Worm (Caenorhabditis elegans): ENCODE data around the gene Y94H6A.3.

Gene Y94H6A.3

DNA sequence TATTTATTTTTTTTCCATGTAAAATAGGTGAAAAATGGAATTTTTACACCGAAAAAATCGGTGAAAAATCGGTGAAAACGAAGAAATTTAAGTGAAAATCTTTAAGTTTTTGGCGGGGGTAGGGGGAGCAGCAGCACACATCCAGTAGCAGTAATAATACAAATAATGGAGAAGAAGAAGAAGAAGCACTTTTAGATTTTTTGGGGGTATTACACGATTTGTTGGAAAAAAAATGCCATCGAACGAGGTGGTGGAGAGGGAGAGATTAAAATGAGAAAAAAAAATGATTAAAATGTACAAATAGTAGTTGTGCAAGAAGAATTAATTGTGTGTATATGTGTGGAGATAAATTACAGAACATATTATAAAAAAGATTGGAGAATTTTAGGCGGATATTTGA is 1.8 kb downstream of the Y94H6A.3 start:
- TF ChIP-seq zag-1 (tag; optimal IDR thresholded peaks at IDR 0.05) (no peak), nhr-12 (tag; optimal IDR thresholded peaks at IDR 0.05) (no peak), sea-2 (GFP tag; optimal IDR thresholded peaks at IDR 0.05) (no peak), nfya-1 (tag; optimal IDR thresholded peaks at IDR 0.05; ENCODE audit: insufficient read depth) (no peak), mdl-1 (tag; optimal IDR thresholded peaks at IDR 0.05) (no peak), lin-39 (tag; optimal IDR thresholded peaks at IDR 0.05) (no peak)

DNA sequence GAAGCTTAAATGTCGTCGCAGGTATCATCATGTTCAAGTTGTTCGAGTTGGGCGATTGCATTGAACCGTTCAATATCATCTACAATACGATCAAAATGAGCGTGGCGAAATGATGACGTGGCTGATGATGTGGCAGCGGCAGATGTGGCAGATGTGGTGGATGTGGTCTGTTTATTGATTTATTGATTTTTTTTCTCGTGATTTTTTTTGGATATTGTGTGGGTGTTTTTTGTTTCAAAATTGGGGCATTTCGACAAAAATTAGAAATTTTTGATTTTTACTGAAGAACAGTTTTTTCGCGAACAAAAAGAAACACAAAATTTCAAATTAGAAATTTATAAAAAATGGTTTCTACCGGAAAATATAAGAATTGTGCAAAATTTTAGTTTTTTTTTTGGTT is 4.0 kb downstream of the Y94H6A.3 start:
- TF ChIP-seq ceh-28 (tag; optimal IDR thresholded peaks at IDR 0.05) = peak; percentile 86
- TF ChIP-seq ceh-16 (tag; optimal IDR thresholded peaks at IDR 0.05) = no peak
- TF ChIP-seq tbx-2 (tag; optimal IDR thresholded peaks at IDR 0.05) = no peak
- TF ChIP-seq ceh-82 (tag; optimal IDR thresholded peaks at IDR 0.05) = no peak

DNA sequence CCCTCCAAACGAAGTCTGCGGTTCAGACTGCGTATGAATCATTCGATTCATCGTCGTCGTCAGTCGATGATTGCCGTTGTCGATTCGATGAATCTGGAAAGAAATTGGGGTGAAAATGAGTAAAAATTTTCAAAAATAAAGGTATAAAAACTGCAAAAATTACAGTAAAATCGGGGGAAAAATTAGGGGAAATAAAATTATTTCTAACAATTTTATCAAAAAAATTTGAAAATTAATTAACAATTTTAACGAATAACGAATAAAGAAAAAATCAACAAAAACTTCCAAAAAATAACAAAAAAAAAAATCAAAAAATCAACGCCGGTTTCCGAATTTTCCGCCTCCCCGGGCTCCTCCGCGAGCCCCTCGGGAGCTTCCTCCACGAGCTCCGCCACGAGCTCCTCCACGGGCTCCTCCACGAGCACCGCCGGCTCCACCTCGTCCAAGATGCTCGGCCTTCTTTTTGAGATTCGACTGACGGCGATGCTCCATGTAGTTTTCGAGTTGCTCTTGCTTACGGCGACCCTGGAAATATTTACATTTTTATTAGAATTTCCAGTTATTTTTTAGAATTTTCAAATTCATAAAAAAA is 12.5 kb downstream of the Y94H6A.3 start, which contains the start of gene egrh-3:
Gene egrh-3, minus strand, starts transcription at position 51 of the 592 bp plus-strand sequence.
- TF ChIP-seq nhr-43 (tag; optimal IDR thresholded peaks at IDR 0.05; ENCODE audit: poor library complexity, severe bottlenecking) (no peak), nhr-25 (tag; optimal IDR thresholded peaks at IDR 0.05) (no peak), pha-4 (tag; optimal IDR thresholded peaks at IDR 0.05) (no peak)

DNA sequence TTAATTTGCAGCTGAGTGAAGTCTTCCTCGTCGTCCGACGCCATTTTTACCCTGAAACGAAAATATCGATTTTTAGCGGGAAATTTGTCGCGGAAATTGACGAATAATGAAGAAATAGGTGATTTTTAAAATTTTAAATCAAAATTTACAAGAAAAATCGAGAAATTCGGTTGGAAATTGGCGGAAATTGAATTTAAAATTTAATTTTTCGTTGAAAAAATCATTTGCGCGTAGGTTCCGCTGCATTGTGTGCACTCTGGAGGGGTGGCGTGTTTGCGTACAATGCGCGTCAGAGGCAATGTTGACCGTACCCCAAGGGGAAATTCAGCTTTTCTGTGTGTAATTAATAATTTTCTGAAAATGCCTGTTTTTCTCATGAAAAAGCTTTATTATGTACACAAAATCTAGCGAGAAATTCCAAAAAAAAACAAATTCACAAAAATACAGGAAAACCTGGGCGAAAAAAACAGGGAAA is 27.7 kb downstream of the Y94H6A.3 start, which contains the start of gene Y94H6A.5:
Gene Y94H6A.5, minus strand, starts transcription at position 51 of the 475 bp plus-strand sequence.
- TF ChIP-seq ama-1 (optimal IDR thresholded peaks at IDR 0.05) (peak; percentile 86), fkh-10 (GFP tag; optimal IDR thresholded peaks at IDR 0.05) (no peak), nhr-237 (tag; optimal IDR thresholded peaks at IDR 0.05) (no peak), aly-2 (tag; optimal IDR thresholded peaks at IDR 0.05) (no peak), lin-15B (tag; optimal IDR thresholded peaks at IDR 0.05) (peak; percentile 60), pqm-1 (tag; optimal IDR thresholded peaks at IDR 0.05) (peak; percentile 25), zag-1 (tag; optimal IDR thresholded peaks at IDR 0.05) (no peak), nhr-23 (tag; optimal IDR thresholded peaks at IDR 0.05) (peak; percentile 30), hmg-11 (tag; optimal IDR thresholded peaks at IDR 0.05) (peak; percentile 72), pha-4 (tag; optimal IDR thresholded peaks at IDR 0.05) (peak; percentile 66), ceh-28 (tag; optimal IDR thresholded peaks at IDR 0.05) (peak; percentile 50), skn-1 (tag; optimal IDR thresholded peaks at IDR 0.05) (no peak), fkh-2 (tag; optimal IDR thresholded peaks at IDR 0.05) (no peak), nhr-25 (tag; optimal IDR thresholded peaks at IDR 0.05) (peak; percentile 6), egl-5 (tag; optimal IDR thresholded peaks at IDR 0.05) (peak; percentile 3), fos-1 (tag; optimal IDR thresholded peaks at IDR 0.05) (no peak), elt-2 (tag; optimal IDR thresholded peaks at IDR 0.05) (peak; percentile 38), ceh-82 (tag; optimal IDR thresholded peaks at IDR 0.05) (no peak), daf-12 (tag; optimal IDR thresholded peaks at IDR 0.05) (no peak), nhr-43 (tag; optimal IDR thresholded peaks at IDR 0.05; ENCODE audit: poor library complexity, severe bottlenecking) (no peak), nfya-1 (tag; optimal IDR thresholded peaks at IDR 0.05; ENCODE audit: insufficient read depth) (peak; percentile 72), jun-1 (tag; optimal IDR thresholded peaks at IDR 0.05) (peak; percentile 2)

DNA sequence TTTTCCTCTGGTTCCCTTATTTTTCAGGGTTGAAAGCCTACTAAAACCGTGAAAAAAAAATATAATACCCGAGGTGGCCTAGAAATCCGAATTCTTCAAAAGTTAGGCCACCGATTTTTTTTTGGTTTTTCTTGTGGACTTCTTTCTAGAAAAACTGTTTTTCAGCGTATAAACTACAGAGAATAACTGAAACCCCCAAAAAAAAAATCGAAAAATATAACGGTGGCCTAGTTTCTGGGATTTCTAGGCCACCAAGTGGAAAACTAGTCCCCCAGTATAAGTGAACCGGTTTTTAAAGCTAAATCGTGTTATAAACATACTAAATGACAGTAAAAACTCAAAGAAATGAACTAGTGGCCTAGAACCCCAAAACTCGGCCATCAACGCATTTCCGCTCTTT is 29.4 kb downstream of the Y94H6A.3 start:
- TF ChIP-seq egl-5 (tag; optimal IDR thresholded peaks at IDR 0.05) = no peak
- no peak for TF ChIP-seq ztf-4 (tag; optimal IDR thresholded peaks at IDR 0.05)
- TF ChIP-seq zag-1 (tag; optimal IDR thresholded peaks at IDR 0.05) = no peak
- no peak for TF ChIP-seq unc-39 (tag; optimal IDR thresholded peaks at IDR 0.05)
- no peak for TF ChIP-seq pha-4 (tag; optimal IDR thresholded peaks at IDR 0.05)
- no peak for TF ChIP-seq elt-2 (tag; optimal IDR thresholded peaks at IDR 0.05)

DNA sequence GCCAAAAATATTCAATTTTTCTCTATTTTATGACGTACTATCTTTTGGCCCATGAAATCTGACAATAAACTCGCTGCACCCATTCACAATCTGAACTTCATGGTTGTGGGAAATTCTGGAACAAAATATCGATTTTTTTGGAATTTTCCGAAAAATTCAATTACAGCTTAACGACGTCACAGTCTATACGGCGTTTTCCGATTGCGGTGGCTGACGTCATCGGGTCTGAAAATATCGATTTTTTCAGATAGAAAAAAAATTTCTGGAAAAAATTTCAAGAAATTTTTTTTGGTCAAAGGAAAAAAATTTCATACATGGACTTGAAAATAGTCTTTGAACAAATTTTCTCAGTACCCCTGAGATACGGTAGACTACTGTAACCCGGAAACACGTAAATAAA is 30.7 kb downstream of the Y94H6A.3 start, which contains the start of gene ubc-8:
Gene ubc-8, minus strand, starts transcription at position 227 of the 400 bp plus-strand sequence.
- no peak for TF ChIP-seq fkh-10 (GFP tag; optimal IDR thresholded peaks at IDR 0.05)

Measured in whole organism, L3 larva.